Worm (Caenorhabditis elegans) whole organism, L4 larva: ENCODE data around the gene ensh-1.

Experiments
- dmd-9 ChIP-seq: fragments of 200-800 bp; sonication (Bioruptor generic); IDR thresholded peaks from 2 replicates; pipeline ENCODE4 v1.3.6; 2022; ENCODE audit warnings: missing genetic modification reagents, missing genetic modification characterization, missing compliant biosample characterization
- lin-13 ChIP-seq: fragments of 150-350 bp; optimal IDR thresholded peaks from 2 replicates; lab custom pipeline; 2014; ENCODE audit warnings: missing biosample characterization, missing genetic modification reagents, missing genetic modification characterization
- nhr-11 ChIP-seq: fragments of 150-350 bp; optimal IDR thresholded peaks from 2 replicates; lab custom pipeline; 2014; ENCODE audit warnings: missing biosample characterization, missing genetic modification characterization

DNA sequence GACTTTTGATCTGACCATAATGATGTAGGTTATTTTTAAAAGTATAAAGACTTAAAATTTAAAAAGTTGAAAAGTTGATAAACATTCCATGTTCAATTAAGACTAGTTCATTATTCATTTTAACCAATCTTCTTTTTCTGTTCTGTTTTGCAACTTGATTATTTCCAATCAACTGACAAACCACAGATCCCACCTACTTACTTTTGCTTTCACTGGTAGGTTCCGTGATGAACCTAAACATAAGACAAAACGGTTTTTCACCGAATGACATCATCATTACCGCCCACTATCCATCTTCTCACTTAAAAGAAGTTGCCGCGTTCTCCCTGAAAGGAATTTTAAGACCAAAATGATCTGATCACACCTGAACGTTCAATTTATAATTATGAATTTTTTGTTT lies 24.5 kb downstream of the ensh-1 start:
- TF ChIP-seq dmd-9 (GFP tag; lab: Robert Waterston, UW) (no peak), lin-13 (GFP tag; lab: Kevin White, UChicago) (no peak), nhr-11 (tag; lab: Kevin White, UChicago) (no peak)
